Worm (Caenorhabditis elegans): ENCODE data around the gene F44G4.1.

- TF ChIP-seq ama-1 (optimal IDR thresholded peaks at IDR 0.05) (no peak), F13C5.2 (tag; optimal IDR thresholded peaks at IDR 0.05) (no peak)
Measured at ce11 chrII:8959081-8959480, 35.4 kb upstream of the F44G4.1 start.

All from whole organism, early embryonic.